Worm (Caenorhabditis elegans) whole organism, early embryonic: ENCODE results near the gene col-123.

Source experiments
- ama-1 ChIP-seq: fragments of 150-350 bp; optimal IDR thresholded peaks from 2 replicates; lab custom pipeline; 2014
- ceh-13 ChIP-seq: fragments of 200-800 bp; sonication (Bioruptor generic); optimal IDR thresholded peaks from 2 replicates; lab custom pipeline; 2018; ENCODE audit warnings: mild to moderate bottlenecking, missing genetic modification characterization, missing compliant biosample characterization
- flt-1 ChIP-seq: fragments of 200-800 bp; sonication (Bioruptor generic); IDR thresholded peaks from 2 replicates; pipeline ENCODE4 v1.3.6; 2022; ENCODE audit warnings: missing genetic modification characterization, missing compliant biosample characterization
- hmbx-1 ChIP-seq: sonication (generic microtip); optimal IDR thresholded peaks from 2 replicates; lab custom pipeline; 2016; ENCODE audit warnings: mild to moderate bottlenecking, missing genetic modification characterization, missing compliant biosample characterization
- hmg-4 ChIP-seq: fragments of 200-800 bp; sonication (Bioruptor generic); optimal IDR thresholded peaks from 2 replicates; lab custom pipeline; 2018; ENCODE audit warnings: mild to moderate bottlenecking, missing genetic modification characterization, missing compliant biosample characterization
- sea-1 ChIP-seq: fragments of 200-800 bp; sonication (Bioruptor generic); conservative IDR thresholded peaks from 2 replicates; pipeline ENCODE4 v1.3.6; 2022; ENCODE audit warnings: missing genetic modification characterization, missing compliant biosample characterization
- tbx-11 ChIP-seq: fragments of 200-800 bp; sonication (Bioruptor generic); IDR thresholded peaks from 2 replicates; pipeline ENCODE4 v1.3.6; 2022; ENCODE audit warnings: missing genetic modification characterization, missing compliant biosample characterization
- tbx-37 ChIP-seq: fragments of 200-800 bp; sonication (Bioruptor generic); conservative IDR thresholded peaks from 2 replicates; pipeline ENCODE4 v1.3.6; 2022; ENCODE audit warnings: missing genetic modification reagents, missing genetic modification characterization, missing compliant biosample characterization
- tra-4 ChIP-seq: sonication (generic microtip); optimal IDR thresholded peaks from 2 replicates; lab custom pipeline; 2017; ENCODE audit warnings: missing genetic modification characterization, missing compliant biosample characterization

- TF ChIP-seq tbx-11 (GFP tag; lab: Robert Waterston, UW) (no peak), ama-1 (no peak), tbx-37 (GFP tag; lab: Robert Waterston, UW) (no peak), sea-1 (GFP tag; lab: Robert Waterston, UW) (no peak), ceh-13 (GFP tag; lab: Kevin White, UChicago) (no peak), flt-1 (GFP tag; lab: Robert Waterston, UW) (no peak), hmg-4 (GFP tag; lab: Kevin White, UChicago) (no peak), tra-4 (tag; lab: Kevin White, UChicago) (no peak), hmbx-1 (tag; lab: Kevin White, UChicago) (no peak)
Observed at ce11 chrIV:9872210-9872609, 50.5 kb downstream of the col-123 start.
